Worm (Caenorhabditis elegans) whole organism, young adult: Measurements from ENCODE around the gene C46F11.6.
A peak's percentile ranks its signal among the peaks of the same experiment; 100 is the strongest.

ENCODE experiments used
- B0019.2 ChIP-seq: fragments of 200-800 bp; sonication (Bioruptor generic); conservative IDR thresholded peaks from 2 replicates; pipeline ENCODE4 v1.3.6; 2022; ENCODE audit warnings: missing genetic modification reagents, missing genetic modification characterization, missing compliant biosample characterization
- B0035.1 ChIP-seq: sonication (generic microtip); optimal IDR thresholded peaks from 2 replicates; lab custom pipeline; 2016; ENCODE audit warnings: missing genetic modification characterization, mild to moderate bottlenecking, missing compliant biosample characterization, missing genotype, missing genetic modification reagents
- B0261.1 ChIP-seq: sonication (generic microtip); optimal IDR thresholded peaks from 2 replicates; lab custom pipeline; 2016; ENCODE audit warnings: mild to moderate bottlenecking, missing genetic modification characterization, moderate library complexity, missing compliant biosample characterization
- D2030.7 ChIP-seq: fragments of 200-800 bp; sonication (Bioruptor generic); IDR thresholded peaks from 2 replicates; pipeline ENCODE4 v1.3.6; 2022; ENCODE audit warnings: missing genetic modification reagents, missing genetic modification characterization, missing compliant biosample characterization
- F23B12.7 ChIP-seq: sonication (generic microtip); optimal IDR thresholded peaks from 2 replicates; lab custom pipeline; 2017; ENCODE audit warnings: missing genetic modification characterization, mild to moderate bottlenecking, missing compliant biosample characterization, antibody characterized with exemption, moderate library complexity; ENCODE audit not compliant: insufficient read depth
- F33H1.4 ChIP-seq: fragments of 200-800 bp; sonication (Bioruptor generic); IDR thresholded peaks from 2 replicates; pipeline ENCODE4 v1.3.6; 2022; ENCODE audit warnings: missing genetic modification reagents, missing genetic modification characterization, missing compliant biosample characterization
- F37B4.10 ChIP-seq: fragments of 200-800 bp; sonication (Bioruptor generic); IDR thresholded peaks from 2 replicates; pipeline ENCODE4 v1.3.6; 2022; ENCODE audit warnings: missing genetic modification characterization, missing compliant biosample characterization
- F39B2.1 ChIP-seq: fragments of 200-800 bp; sonication (Bioruptor generic); IDR thresholded peaks from 2 replicates; pipeline ENCODE4 v1.3.6; 2022; ENCODE audit warnings: missing genetic modification reagents, missing genetic modification characterization, missing compliant biosample characterization
- F57A8.1 ChIP-seq: fragments of 200-800 bp; sonication (Bioruptor generic); optimal IDR thresholded peaks from 2 replicates; lab custom pipeline; 2018; ENCODE audit warnings: mild to moderate bottlenecking, missing genetic modification characterization, moderate library complexity, missing compliant biosample characterization
- Y53F4B.3 ChIP-seq: fragments of 200-800 bp; sonication (Bioruptor generic); IDR thresholded peaks from 2 replicates; pipeline ENCODE4 v1.3.6; 2022; ENCODE audit warnings: missing genetic modification reagents, missing genetic modification characterization, missing compliant biosample characterization
- Y56A3A.18 ChIP-seq: fragments of 200-800 bp; sonication (Bioruptor generic); IDR thresholded peaks from 2 replicates; pipeline ENCODE4 v1.3.6; 2022; ENCODE audit warnings: missing genetic modification reagents, missing genetic modification characterization, missing compliant biosample characterization
- ZK185.1 ChIP-seq: sonication (generic microtip); optimal IDR thresholded peaks from 2 replicates; lab custom pipeline; 2016; ENCODE audit warnings: mild to moderate bottlenecking, missing genetic modification characterization, missing compliant biosample characterization; ENCODE audit not compliant: poor library complexity, severe bottlenecking
- ama-1 ChIP-seq, 3 experiments: fragments of 150-350 bp in 1 of 3; sonication (generic microtip) in 2 of 3; optimal IDR thresholded peaks; 2 replicates each; lab custom pipeline; 2014 to 2018; ENCODE audit warnings: missing biosample characterization in 2 of 3, missing genetic modification characterization in 2 of 3, missing genetic modification reagents in 2 of 3
- athp-1 ChIP-seq: sonication (generic microtip); optimal IDR thresholded peaks from 2 replicates; lab custom pipeline; 2017; ENCODE audit warnings: mild to moderate bottlenecking, missing genetic modification characterization, missing compliant biosample characterization
- attf-3 ChIP-seq: fragments of 200-800 bp; sonication (Bioruptor generic); conservative IDR thresholded peaks from 2 replicates; pipeline ENCODE4 v1.3.6; 2022; ENCODE audit warnings: missing genetic modification reagents, missing genetic modification characterization, missing compliant biosample characterization
- attf-5 ChIP-seq: fragments of 200-800 bp; sonication (Bioruptor generic); optimal IDR thresholded peaks from 2 replicates; lab custom pipeline; 2018; ENCODE audit warnings: mild to moderate bottlenecking, missing genetic modification characterization, missing compliant biosample characterization
- cebp-1 ChIP-seq, 2 experiments: fragments of 200-800 bp in 1 of 2; sonication (Bioruptor generic) in 1 of 2; sonication (generic microtip) in 1 of 2; IDR thresholded peaks in 1 of 2; optimal IDR thresholded peaks in 1 of 2; 2 replicates each; pipeline versions ENCODE4 v1.3.6 to Lab custom; 2017 to 2022; ENCODE audit warnings: missing compliant biosample characterization in 2 of 2, missing genetic modification characterization in 2 of 2, mild to moderate bottlenecking in 1 of 2, missing genetic modification reagents in 1 of 2, moderate library complexity in 1 of 2
- ceh-40 ChIP-seq: fragments of 200-800 bp; sonication (Bioruptor generic); IDR thresholded peaks from 2 replicates; pipeline ENCODE4 v1.3.6; 2022; ENCODE audit warnings: missing genetic modification characterization, missing compliant biosample characterization
- die-1 ChIP-seq: sonication (generic microtip); optimal IDR thresholded peaks from 2 replicates; lab custom pipeline; 2016; ENCODE audit warnings: missing genotype, mild to moderate bottlenecking, missing genetic modification characterization, missing compliant biosample characterization
- dox-1 ChIP-seq: fragments of 200-800 bp; sonication (Bioruptor generic); IDR thresholded peaks from 2 replicates; pipeline ENCODE4 v1.3.6; 2022; ENCODE audit warnings: missing genetic modification reagents, missing genetic modification characterization, missing compliant biosample characterization
- egl-18 ChIP-seq: fragments of 200-800 bp; sonication (Bioruptor generic); IDR thresholded peaks from 2 replicates; pipeline ENCODE4 v1.3.6; 2022; ENCODE audit warnings: missing genetic modification reagents, missing genetic modification characterization, missing compliant biosample characterization
- ekl-4 ChIP-seq: fragments of 200-800 bp; sonication (Bioruptor generic); IDR thresholded peaks from 2 replicates; pipeline ENCODE4 v1.3.6; 2022; ENCODE audit warnings: missing genetic modification reagents, missing genetic modification characterization, missing compliant biosample characterization
- ets-4 ChIP-seq: fragments of 200-800 bp; sonication (Bioruptor generic); optimal IDR thresholded peaks from 2 replicates; lab custom pipeline; 2018; ENCODE audit warnings: mild to moderate bottlenecking, missing genetic modification characterization, missing compliant biosample characterization
- him-1 ChIP-seq: sonication (generic microtip); optimal IDR thresholded peaks from 2 replicates; lab custom pipeline; 2016; ENCODE audit warnings: missing genotype, missing genetic modification reagents, missing genetic modification characterization, missing compliant biosample characterization
- hmg-1.2 ChIP-seq: fragments of 200-800 bp; sonication (Bioruptor generic); IDR thresholded peaks from 2 replicates; pipeline ENCODE4 v1.3.6; 2022; ENCODE audit warnings: missing genetic modification reagents, missing genetic modification characterization, missing compliant biosample characterization
- hrde-1 ChIP-seq: sonication (generic microtip); optimal IDR thresholded peaks from 2 replicates; lab custom pipeline; 2016; ENCODE audit warnings: missing genetic modification characterization, mild to moderate bottlenecking, missing compliant biosample characterization, moderate library complexity, missing genotype, missing genetic modification reagents, borderline replicate concordance
- hsf-1 ChIP-seq: fragments of 200-800 bp; sonication (Bioruptor generic); IDR thresholded peaks from 2 replicates; pipeline ENCODE4 v1.3.6; 2022; ENCODE audit warnings: missing genetic modification reagents, missing genetic modification characterization, missing compliant biosample characterization
- let-607 ChIP-seq, 2 experiments: fragments of 200-800 bp in 1 of 2; sonication (Bioruptor generic) in 1 of 2; sonication (generic microtip) in 1 of 2; optimal IDR thresholded peaks; 2 replicates each; lab custom pipeline; 2016 to 2018; ENCODE audit warnings: mild to moderate bottlenecking in 2 of 2, missing compliant biosample characterization in 2 of 2, missing genetic modification characterization in 2 of 2, moderate library complexity in 2 of 2, missing genotype in 1 of 2
- lin-26 ChIP-seq: fragments of 200-800 bp; sonication (Bioruptor generic); IDR thresholded peaks from 2 replicates; pipeline ENCODE4 v1.3.6; 2022; ENCODE audit warnings: missing genetic modification reagents, missing genetic modification characterization, missing compliant biosample characterization
- lin-54 ChIP-seq: fragments of 200-800 bp; sonication (Bioruptor generic); optimal IDR thresholded peaks from 2 replicates; lab custom pipeline; 2018; ENCODE audit warnings: mild to moderate bottlenecking, missing genetic modification characterization, missing compliant biosample characterization
- lir-1 ChIP-seq: fragments of 200-800 bp; sonication (Bioruptor generic); conservative IDR thresholded peaks from 2 replicates; pipeline ENCODE4 v1.3.6; 2022; ENCODE audit warnings: missing genetic modification reagents, missing genetic modification characterization, missing compliant biosample characterization
- lsl-1 ChIP-seq: fragments of 200-800 bp; sonication (Bioruptor generic); optimal IDR thresholded peaks from 2 replicates; lab custom pipeline; 2018; ENCODE audit warnings: mild to moderate bottlenecking, missing genetic modification characterization, moderate library complexity, missing compliant biosample characterization
- madf-3 ChIP-seq: fragments of 200-800 bp; sonication (Bioruptor generic); IDR thresholded peaks from 2 replicates; pipeline ENCODE4 v1.3.6; 2022; ENCODE audit warnings: missing genetic modification reagents, missing genetic modification characterization, missing compliant biosample characterization
- madf-6 ChIP-seq: fragments of 200-800 bp; sonication (Bioruptor generic); IDR thresholded peaks from 2 replicates; pipeline ENCODE4 v1.3.6; 2022; ENCODE audit warnings: missing genetic modification reagents, missing genetic modification characterization, missing compliant biosample characterization
- mcd-1 ChIP-seq: fragments of 200-800 bp; sonication (Bioruptor generic); IDR thresholded peaks from 2 replicates; pipeline ENCODE4 v1.3.6; 2022; ENCODE audit warnings: missing genetic modification reagents, missing genetic modification characterization, missing compliant biosample characterization
- nfyb-1 ChIP-seq: fragments of 200-800 bp; sonication (Bioruptor generic); IDR thresholded peaks from 2 replicates; pipeline ENCODE4 v1.3.6; 2022; ENCODE audit warnings: missing genetic modification reagents, missing genetic modification characterization, missing compliant biosample characterization
- nhr-80 ChIP-seq: sonication (generic microtip); optimal IDR thresholded peaks from 2 replicates; lab custom pipeline; 2016; ENCODE audit warnings: missing genetic modification characterization, missing compliant biosample characterization
- repo-1 ChIP-seq: sonication (generic microtip); optimal IDR thresholded peaks from 2 replicates; lab custom pipeline; 2017; ENCODE audit warnings: mild to moderate bottlenecking, missing genetic modification characterization, missing compliant biosample characterization
- snpc-1.3 ChIP-seq: sonication (generic microtip); optimal IDR thresholded peaks from 2 replicates; lab custom pipeline; 2017; ENCODE audit warnings: missing genetic modification characterization, mild to moderate bottlenecking, missing compliant biosample characterization, antibody characterized with exemption, moderate library complexity, missing genotype, missing genetic modification reagents; ENCODE audit not compliant: insufficient read depth
- snpc-3.4 ChIP-seq: sonication (generic microtip); optimal IDR thresholded peaks from 2 replicates; lab custom pipeline; 2017; ENCODE audit warnings: missing genetic modification characterization, mild to moderate bottlenecking, missing compliant biosample characterization, antibody characterized with exemption, moderate library complexity, missing genotype, missing genetic modification reagents
- snpc-4 ChIP-seq, 5 experiments: fragments of 150-350 bp in 1 of 5; sonication (generic microtip) in 4 of 5; optimal IDR thresholded peaks; 2 replicates each; lab custom pipeline; 2014 to 2018; ENCODE audit warnings: missing genetic modification characterization in 5 of 5, missing biosample characterization in 3 of 5, antibody characterized with exemption in 2 of 5, mild to moderate bottlenecking in 2 of 5, missing compliant biosample characterization in 2 of 5, missing genotype in 2 of 5, moderate library complexity in 2 of 5, missing genetic modification reagents in 1 of 5
- zfh-2 ChIP-seq: fragments of 200-800 bp; sonication (Bioruptor generic); conservative IDR thresholded peaks from 2 replicates; pipeline ENCODE4 v1.3.6; 2022; ENCODE audit warnings: missing genetic modification reagents, missing genetic modification characterization, missing compliant biosample characterization
- ztf-3 ChIP-seq: fragments of 200-800 bp; sonication (Bioruptor generic); optimal IDR thresholded peaks from 2 replicates; lab custom pipeline; 2018; ENCODE audit warnings: mild to moderate bottlenecking, missing genetic modification characterization, missing compliant biosample characterization

The C46F11.6 gene

DNA sequence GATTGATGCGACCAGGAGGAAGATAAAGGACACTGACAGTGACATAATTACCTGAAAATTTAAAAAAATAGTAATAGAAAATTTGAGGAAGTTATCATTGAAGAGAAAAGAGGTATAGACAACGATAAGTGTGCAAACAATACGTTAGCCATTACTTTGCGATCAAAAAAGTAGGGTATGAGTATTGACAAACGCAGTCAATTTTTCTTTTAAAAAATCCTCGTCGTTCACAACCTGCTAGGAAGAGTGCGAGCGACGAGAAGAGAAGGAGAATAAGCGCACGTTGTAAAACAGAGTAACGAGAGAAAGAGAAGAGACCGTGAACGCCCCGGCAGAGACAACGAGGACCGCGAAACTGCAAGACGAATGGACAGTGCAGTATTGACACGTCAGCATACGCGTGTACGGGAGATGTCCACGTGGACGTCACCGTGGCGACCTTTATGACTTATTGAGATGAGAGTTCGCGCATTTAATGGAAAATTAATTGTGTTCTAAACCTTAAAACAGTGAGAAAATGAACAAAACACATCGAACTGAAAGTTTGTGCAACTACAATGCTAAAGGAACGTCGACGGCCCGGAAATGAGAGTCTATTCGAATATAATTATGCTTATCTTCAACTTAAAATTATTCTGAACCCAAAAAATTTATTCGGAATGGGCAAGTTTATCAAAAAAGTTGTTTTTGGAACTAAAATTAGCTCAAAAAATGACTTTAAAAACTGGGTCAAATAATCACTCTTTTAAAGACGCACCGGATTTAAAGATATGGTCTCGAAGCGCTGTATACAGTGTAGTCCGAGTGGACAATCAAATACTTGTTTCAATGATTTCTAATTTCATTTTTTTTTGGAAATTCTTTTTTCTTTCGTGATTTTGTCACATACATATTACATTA, 31.4 kb upstream of the C46F11.6 start, which contains the start of the genes pdi-1 and C14B1.2 (continued):
- peak; percentile 18; the same call in 1 of the 2 replicates for TF ChIP-seq D2030.7 (GFP tag; lab: Robert Waterston, UW)
- TF ChIP-seq cebp-1 (GFP tag; IDR thresholded peaks at IDR 0.05; lab: Robert Waterston, UW), result 0 out of 2 replicates have a peak, but pooled peaks have one; percentile 52
- TF ChIP-seq cebp-1 (tag; optimal IDR thresholded peaks at IDR 0.05; lab: Kevin White, UChicago), result peak; percentile 61
- no peak for TF ChIP-seq egl-18
- TF ChIP-seq madf-6, result peak; percentile 13; the same call in 1 of the 2 replicates
- TF ChIP-seq hmg-1.2 (GFP tag; lab: Robert Waterston, UW), result peak; percentile 56
- no peak for TF ChIP-seq attf-3
- TF ChIP-seq mcd-1, result peak; percentile 52
- no peak for TF ChIP-seq athp-1 (tag; lab: Kevin White, UChicago)
- TF ChIP-seq lsl-1 (GFP tag; lab: Kevin White, UChicago), result peak; percentile 35
- TF ChIP-seq ama-1 (optimal IDR thresholded peaks at IDR 0.05; lab: Kevin White, UChicago), result peak; percentile 29
- no peak for TF ChIP-seq ama-1 (GFP tag; optimal IDR thresholded peaks at IDR 0.05; lab: Kevin White, UChicago)
- TF ChIP-seq F57A8.1, result no peak
- TF ChIP-seq dox-1 (GFP tag; lab: Robert Waterston, UW), result peak; percentile 85
- peak; percentile 30 for TF ChIP-seq ets-4 (GFP tag; lab: Kevin White, UChicago)
- no peak for TF ChIP-seq B0035.1 (tag; lab: Kevin White, UChicago)
- peak; percentile 91 for TF ChIP-seq nhr-80 (tag; lab: Kevin White, UChicago)
- no peak for TF ChIP-seq ZK185.1
- TF ChIP-seq snpc-4 (GFP tag; optimal IDR thresholded peaks at IDR 0.05; lab: Kevin White, UChicago), result no peak
- peak in 2 of 4 experiments; percentile 28 to 35 for TF ChIP-seq snpc-4 (tag; optimal IDR thresholded peaks at IDR 0.05; lab: Kevin White, UChicago)
- TF ChIP-seq die-1 (tag; lab: Kevin White, UChicago), result no peak
- TF ChIP-seq B0261.1, result no peak
- TF ChIP-seq zfh-2 (GFP tag; lab: Robert Waterston, UW), result peak; percentile 84
- TF ChIP-seq snpc-3.4, result no peak
- peak; percentile 56 for TF ChIP-seq F33H1.4 (GFP tag; lab: Robert Waterston, UW)
- TF ChIP-seq ceh-40 (GFP tag; lab: Robert Waterston, UW), result no peak
- no peak for TF ChIP-seq snpc-1.3
- peak; percentile 99 for TF ChIP-seq let-607 (tag; optimal IDR thresholded peaks at IDR 0.05; lab: Kevin White, UChicago)
- TF ChIP-seq F37B4.10, result 0 out of 2 replicates have a peak, but pooled peaks have one; percentile 22
- TF ChIP-seq madf-3 (GFP tag; lab: Robert Waterston, UW), result 0 out of 2 replicates have a peak, but pooled peaks have one; percentile 51
- peak; percentile 53; the same call in 1 of the 2 replicates for TF ChIP-seq lin-26 (GFP tag; lab: Robert Waterston, UW)
- 0 out of 2 replicates have a peak, but pooled peaks have one; percentile 58 for TF ChIP-seq nfyb-1
- no peak for TF ChIP-seq B0019.2 (GFP tag; lab: Robert Waterston, UW)
- peak; percentile 84 for TF ChIP-seq attf-5 (GFP tag; lab: Kevin White, UChicago)
- TF ChIP-seq repo-1 (tag; lab: Kevin White, UChicago), result no peak
- TF ChIP-seq, all 124 proteins: peak for 30

DNA sequence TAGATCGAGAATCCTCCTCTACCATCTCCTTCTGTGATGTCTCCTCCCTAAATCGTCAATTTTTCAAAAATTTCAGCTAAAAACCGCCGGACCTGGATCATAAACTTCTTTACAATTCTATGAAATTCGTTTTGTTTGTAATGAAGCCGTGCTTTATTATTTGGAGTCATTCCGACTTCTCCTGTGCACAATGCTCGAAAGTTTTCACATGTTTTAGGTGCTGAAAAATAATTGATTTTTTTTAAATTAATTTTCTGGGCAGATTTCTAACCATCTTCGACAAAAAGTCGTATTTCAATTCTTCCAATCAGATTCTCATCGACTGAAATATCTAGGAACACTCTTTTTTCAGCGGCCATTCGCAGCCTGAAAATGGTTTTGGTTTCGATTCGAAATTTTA, 29.0 kb upstream of the C46F11.6 start, which contains the start of gene cyn-9:
Gene cyn-9 (minus strand): TSS at position 366 of the 400 bp plus-strand sequence.
- TF ChIP-seq Y56A3A.18 (GFP tag; lab: Robert Waterston, UW) (no peak), lin-54 (peak; percentile 32), attf-3 (no peak), ekl-4 (GFP tag; lab: Robert Waterston, UW) (peak; percentile 56; the same call in 1 of the 2 replicates), athp-1 (tag; lab: Kevin White, UChicago) (peak; percentile 33), F23B12.7 (tag; lab: Kevin White, UChicago) (no peak), Y53F4B.3 (GFP tag; lab: Robert Waterston, UW) (no peak), lir-1 (GFP tag; lab: Robert Waterston, UW) (no peak), ztf-3 (GFP tag; lab: Kevin White, UChicago) (peak; percentile 37), snpc-3.4 (no peak), hsf-1 (GFP tag; lab: Robert Waterston, UW) (0 out of 2 replicates have a peak, but pooled peaks have one; percentile 20), F39B2.1 (GFP tag; lab: Robert Waterston, UW) (0 out of 2 replicates have a peak, but pooled peaks have one; percentile 21), hrde-1 (tag; lab: Kevin White, UChicago) (peak; percentile 3), him-1 (no peak)
